Fruit fly (Drosophila melanogaster) whole organism, embryonic: Measurements from ENCODE around the gene Pp2C1.

Experiments
- BEAF-32 ChIP-seq: fragments of 200-800 bp; sonication (Bioruptor generic); optimal IDR thresholded peaks from 3 replicates; lab custom pipeline; 2017; ENCODE audit warnings: missing biosample characterization, missing genetic modification characterization, mild to moderate bottlenecking, moderate library complexity, missing genetic modification reagents
- CG11504 ChIP-seq: fragments of 200-800 bp; sonication (Bioruptor generic); optimal IDR thresholded peaks from 3 replicates; lab custom pipeline; 2019; ENCODE audit warnings: missing biosample characterization, mild to moderate bottlenecking, missing genetic modification characterization, moderate library complexity
- CG11695 ChIP-seq: fragments of 200-800 bp; sonication (Bioruptor generic); IDR thresholded peaks from 3 replicates; pipeline ENCODE4 v1.3.6; 2022; ENCODE audit warnings: missing biosample characterization, missing genetic modification characterization
- CG11696 ChIP-seq: fragments of 200-800 bp; sonication (Bioruptor generic); IDR thresholded peaks from 2 replicates; pipeline ENCODE4 v1.3.6; 2022; ENCODE audit warnings: missing biosample characterization, missing genetic modification characterization
- CG12071 ChIP-seq: fragments of 200-800 bp; sonication (Bioruptor generic); optimal IDR thresholded peaks from 3 replicates; lab custom pipeline; 2018; ENCODE audit warnings: missing biosample characterization, mild to moderate bottlenecking, missing genetic modification characterization
- CG12659 ChIP-seq: fragments of 200-800 bp; sonication (Bioruptor generic); optimal IDR thresholded peaks from 3 replicates; lab custom pipeline; 2017; ENCODE audit warnings: mild to moderate bottlenecking, missing biosample characterization, missing genetic modification reagents, missing genetic modification characterization
- CG13287 ChIP-seq: fragments of 200-800 bp; sonication (Bioruptor generic); IDR thresholded peaks from 2 replicates; pipeline ENCODE4 v1.3.6; 2022; ENCODE audit warnings: missing biosample characterization, missing genetic modification characterization; ENCODE audit not compliant: partially characterized antibody
- CG15479 ChIP-seq: fragments of 200-800 bp; sonication (Bioruptor generic); optimal IDR thresholded peaks from 3 replicates; lab custom pipeline; 2019; ENCODE audit warnings: missing biosample characterization, mild to moderate bottlenecking, missing genetic modification characterization, moderate library complexity
- CG1647 ChIP-seq: fragments of 200-800 bp; sonication (Bioruptor generic); optimal IDR thresholded peaks from 3 replicates; lab custom pipeline; 2016; ENCODE audit warnings: missing biosample characterization, missing genetic modification characterization
- CG17361 ChIP-seq: fragments of 200-800 bp; sonication (Bioruptor generic); IDR thresholded peaks from 3 replicates; pipeline ENCODE4 v1.3.6; 2022; ENCODE audit warnings: missing biosample characterization, missing genetic modification characterization
- CG30403 ChIP-seq: fragments of 200-800 bp; sonication (Bioruptor generic); optimal IDR thresholded peaks from 3 replicates; lab custom pipeline; 2016; ENCODE audit warnings: missing biosample characterization, missing genetic modification characterization
- CG34422 ChIP-seq: fragments of 200-800 bp; sonication (Bioruptor generic); IDR thresholded peaks from 3 replicates; pipeline ENCODE4 v1.3.6; 2022; ENCODE audit warnings: missing biosample characterization, missing genetic modification characterization
- CG3847 ChIP-seq: fragments of 200-800 bp; sonication (Bioruptor generic); IDR thresholded peaks from 2 replicates; pipeline ENCODE4 v1.3.6; 2022; ENCODE audit warnings: missing biosample characterization, missing genetic modification characterization
- CG4404 ChIP-seq: fragments of 200-800 bp; sonication (Bioruptor generic); IDR thresholded peaks from 2 replicates; pipeline ENCODE4 v1.3.6; 2022; ENCODE audit warnings: missing biosample characterization, missing genetic modification characterization
- CG7839 ChIP-seq: fragments of 200-800 bp; sonication (Bioruptor generic); optimal IDR thresholded peaks from 3 replicates; lab custom pipeline; 2018; ENCODE audit warnings: missing biosample characterization, mild to moderate bottlenecking, missing genetic modification characterization, moderate library complexity
- CG9727 ChIP-seq: fragments of 200-800 bp; sonication (Bioruptor generic); optimal IDR thresholded peaks from 3 replicates; lab custom pipeline; 2017; ENCODE audit warnings: missing biosample characterization, mild to moderate bottlenecking, missing genetic modification characterization
- CG9797 ChIP-seq: fragments of 200-800 bp; sonication (Bioruptor generic); optimal IDR thresholded peaks from 3 replicates; lab custom pipeline; 2018; ENCODE audit warnings: missing biosample characterization, mild to moderate bottlenecking, missing genetic modification characterization
- CkIIα-i1 ChIP-seq: fragments of 200-800 bp; sonication (Bioruptor generic); IDR thresholded peaks from 2 replicates; pipeline ENCODE4 v1.3.6; 2022; ENCODE audit warnings: missing biosample characterization, missing genetic modification characterization
- Dp ChIP-seq: fragments of 200-800 bp; sonication (Bioruptor generic); optimal IDR thresholded peaks from 2 replicates; lab custom pipeline; 2018; ENCODE audit warnings: missing biosample characterization, mild to moderate bottlenecking, missing genetic modification characterization, moderate library complexity
- E2f2 ChIP-seq: fragments of 200-800 bp; sonication (Bioruptor generic); IDR thresholded peaks from 2 replicates; pipeline ENCODE4 v1.3.6; 2022; ENCODE audit warnings: missing biosample characterization, missing genetic modification characterization
- HHEX ChIP-seq: fragments of 200-800 bp; sonication (Bioruptor generic); optimal IDR thresholded peaks from 3 replicates; lab custom pipeline; 2017; ENCODE audit warnings: missing biosample characterization, mild to moderate bottlenecking, missing genetic modification characterization, missing genetic modification reagents
- HLH4C ChIP-seq: fragments of 200-800 bp; sonication (Bioruptor generic); IDR thresholded peaks from 3 replicates; pipeline ENCODE4 v1.3.6; 2022; ENCODE audit warnings: missing biosample characterization, missing genetic modification characterization; ENCODE audit not compliant: partially characterized antibody
- HmgZ ChIP-seq: fragments of 200-800 bp; sonication (Bioruptor generic); optimal IDR thresholded peaks from 2 replicates; lab custom pipeline; 2018; ENCODE audit warnings: missing biosample characterization, mild to moderate bottlenecking, missing genetic modification characterization
- MESR4 ChIP-seq: fragments of 200-800 bp; sonication (Bioruptor generic); optimal IDR thresholded peaks from 2 replicates; lab custom pipeline; 2018; ENCODE audit warnings: missing biosample characterization, mild to moderate bottlenecking, missing genetic modification characterization, moderate library complexity
- Med ChIP-seq: fragments of 200-800 bp; sonication (Bioruptor generic); peaks from one replicate; lab custom pipeline; 2016; ENCODE audit warnings: missing biosample characterization, missing genetic modification characterization, mild to moderate bottlenecking, inconsistent platforms, moderate library complexity
- Pdp1 ChIP-seq, 2 experiments: fragments of 200-800 bp; sonication (Bioruptor generic); optimal IDR thresholded peaks; 3 replicates each; lab custom pipeline; 2016; ENCODE audit warnings: missing biosample characterization in 2 of 2, missing genetic modification characterization in 2 of 2, mild to moderate bottlenecking in 1 of 2, moderate library complexity in 1 of 2
- Side ChIP-seq: fragments of 200-800 bp; sonication (Bioruptor generic); optimal IDR thresholded peaks from 2 replicates; lab custom pipeline; 2016; ENCODE audit warnings: missing biosample characterization, missing genetic modification characterization
- Ssrp ChIP-seq: fragments of 200-800 bp; sonication (Bioruptor generic); optimal IDR thresholded peaks from 2 replicates; lab custom pipeline; 2018; ENCODE audit warnings: missing biosample characterization, mild to moderate bottlenecking, missing genetic modification characterization, moderate library complexity
- Vsx1 ChIP-seq: fragments of 200-800 bp; sonication (Bioruptor generic); optimal IDR thresholded peaks from 2 replicates; lab custom pipeline; 2017; ENCODE audit warnings: missing biosample characterization, mild to moderate bottlenecking, missing genetic modification characterization, missing genetic modification reagents
- corto ChIP-seq: fragments of 200-800 bp; sonication (Bioruptor generic); optimal IDR thresholded peaks from 2 replicates; lab custom pipeline; 2016; ENCODE audit warnings: missing biosample characterization, mild to moderate bottlenecking, missing genetic modification characterization, moderate library complexity
- dati ChIP-seq: fragments of 200-800 bp; sonication (Bioruptor generic); IDR thresholded peaks from 2 replicates; pipeline ENCODE4 v1.3.6; 2022; ENCODE audit warnings: missing biosample characterization, missing genetic modification characterization
- dmrt99B ChIP-seq: fragments of 200-800 bp; sonication (Bioruptor generic); optimal IDR thresholded peaks from 2 replicates; lab custom pipeline; 2018; ENCODE audit warnings: missing biosample characterization, mild to moderate bottlenecking, missing genetic modification characterization, moderate library complexity
- eve ChIP-seq, 2 experiments: fragments of >200 bp; optimal IDR thresholded peaks; 2 replicates each; lab custom pipeline; 2017; ENCODE audit warnings: missing biosample characterization in 2 of 2, missing genetic modification characterization in 2 of 2
- exex ChIP-seq: fragments of 200-800 bp; sonication (Bioruptor generic); optimal IDR thresholded peaks from 4 replicates; lab custom pipeline; 2018; ENCODE audit warnings: missing biosample characterization, mild to moderate bottlenecking, missing genetic modification characterization, moderate library complexity
- gem ChIP-seq: fragments of 200-800 bp; sonication (Bioruptor generic); optimal IDR thresholded peaks from 2 replicates; lab custom pipeline; 2019; ENCODE audit warnings: missing biosample characterization, mild to moderate bottlenecking, missing genetic modification characterization, moderate library complexity
- gfzf ChIP-seq: fragments of 200-800 bp; sonication (Bioruptor generic); optimal IDR thresholded peaks from 2 replicates; lab custom pipeline; 2016; ENCODE audit warnings: missing biosample characterization, mild to moderate bottlenecking, missing genetic modification characterization, moderate library complexity
- grau ChIP-seq: fragments of 200-800 bp; optimal IDR thresholded peaks from 3 replicates; lab custom pipeline; 2019; ENCODE audit warnings: missing biosample characterization, mild to moderate bottlenecking, missing genetic modification characterization, moderate library complexity
- ind ChIP-seq: fragments of 200-800 bp; sonication (Bioruptor generic); optimal IDR thresholded peaks from 3 replicates; lab custom pipeline; 2016; ENCODE audit warnings: missing biosample characterization, missing genetic modification characterization
- kah ChIP-seq: fragments of 200-800 bp; sonication (Bioruptor generic); optimal IDR thresholded peaks from 2 replicates; lab custom pipeline; 2018; ENCODE audit warnings: missing biosample characterization, mild to moderate bottlenecking, missing genetic modification characterization
- luna ChIP-seq: fragments of 200-800 bp; sonication (Bioruptor generic); optimal IDR thresholded peaks from 2 replicates; lab custom pipeline; 2016; ENCODE audit warnings: missing biosample characterization, missing genetic modification characterization
- mam ChIP-seq: fragments of 200-800 bp; sonication (Bioruptor generic); optimal IDR thresholded peaks from 3 replicates; lab custom pipeline; 2016; ENCODE audit warnings: missing biosample characterization, missing genetic modification characterization
- otp ChIP-seq: fragments of 200-800 bp; sonication (Bioruptor generic); IDR thresholded peaks from 3 replicates; pipeline ENCODE4, ENCODE4 v1.3.6; 2022; ENCODE audit warnings: missing biosample characterization, missing genetic modification characterization
- phol ChIP-seq: fragments of 200-800 bp; sonication (Bioruptor generic); optimal IDR thresholded peaks from 3 replicates; lab custom pipeline; 2018; ENCODE audit warnings: missing biosample characterization, mild to moderate bottlenecking, missing genetic modification characterization, moderate library complexity
- pzg ChIP-seq: fragments of 200-800 bp; sonication (Bioruptor generic); optimal IDR thresholded peaks from 3 replicates; lab custom pipeline; 2018; ENCODE audit warnings: missing biosample characterization, mild to moderate bottlenecking, missing genetic modification characterization, moderate library complexity
- slbo ChIP-seq: fragments of 200-800 bp; sonication (Bioruptor generic); IDR thresholded peaks from 2 replicates; pipeline ENCODE4 v1.3.6; 2022; ENCODE audit warnings: missing biosample characterization, missing genetic modification characterization
- sqz ChIP-seq: fragments of 200-800 bp; sonication (Bioruptor generic); optimal IDR thresholded peaks from 3 replicates; lab custom pipeline; 2018; ENCODE audit warnings: missing biosample characterization, mild to moderate bottlenecking, missing genetic modification characterization
- stwl ChIP-seq: fragments of 200-800 bp; sonication (Bioruptor generic); optimal IDR thresholded peaks from 3 replicates; lab custom pipeline; 2018; ENCODE audit warnings: missing biosample characterization, mild to moderate bottlenecking, missing genetic modification characterization, moderate library complexity
- sug ChIP-seq: fragments of 200-800 bp; optimal IDR thresholded peaks from 2 replicates; lab custom pipeline; 2019; ENCODE audit warnings: missing biosample characterization, mild to moderate bottlenecking, missing genetic modification characterization, moderate library complexity
- vvl ChIP-seq: fragments of 200-800 bp; sonication (Bioruptor generic); IDR thresholded peaks from 2 replicates; pipeline ENCODE4 v1.3.6; 2022; ENCODE audit warnings: missing biosample characterization, missing genetic modification characterization
- zfh1 ChIP-seq: fragments of 200-800 bp; sonication (Bioruptor generic); IDR thresholded peaks from 3 replicates; pipeline ENCODE4 v1.3.6; 2022; ENCODE audit warnings: missing biosample characterization, missing genetic modification characterization

Pp2C1 gene

dm6 chrX:4702118-4702517 lies 15.4 kb upstream of the Pp2C1 start, which contains the start of gene Pdha:
Pdha (plus strand) TSS chrX:4702284.
- TF ChIP-seq pzg: peak; percentile 47
- peak; percentile 1 for TF ChIP-seq sug (tag; lab: Kevin White, UChicago)
- no peak for TF ChIP-seq CG30403
- no peak for TF ChIP-seq vvl (GFP tag; lab: Robert Waterston, UW)
- peak; percentile 21; the same call in 1 of the 2 replicates for TF ChIP-seq slbo (GFP tag; lab: Robert Waterston, UW)
- peak; percentile 18 for TF ChIP-seq HmgZ
- TF ChIP-seq otp: no peak
- peak; percentile 8; the same call in 1 of the 3 replicates for TF ChIP-seq CG34422 (GFP tag; lab: Robert Waterston, UW)
- TF ChIP-seq BEAF-32 (GFP tag; lab: Kevin White, UChicago): peak; percentile 22
- 0 out of 2 replicates have a peak, but pooled peaks have one; percentile 16 for TF ChIP-seq E2f2 (GFP tag; lab: Robert Waterston, UW)
- no peak for TF ChIP-seq gem (tag; lab: Kevin White, UChicago)
- peak in 1 of 2 experiments; percentile 97 for TF ChIP-seq Pdp1 (GFP tag; optimal IDR thresholded peaks at IDR 0.05; lab: Kevin White, UChicago)
- TF ChIP-seq dmrt99B (tag; lab: Kevin White, UChicago): no peak
- 0 out of 3 replicates have a peak, but pooled peaks have one; percentile 9 for TF ChIP-seq CG17361 (GFP tag; lab: Robert Waterston, UW)
- TF ChIP-seq gfzf (GFP tag; lab: Kevin White, UChicago): peak; percentile 76
- TF ChIP-seq Dp (GFP tag; lab: Kevin White, UChicago): peak; percentile 3
- TF ChIP-seq dati (GFP tag; lab: Robert Waterston, UW): no peak
- TF ChIP-seq CG15479 (GFP tag; lab: Kevin White, UChicago): peak; percentile 24
- peak; percentile 46 for TF ChIP-seq stwl (tag; lab: Kevin White, UChicago)
- peak; percentile 18 for TF ChIP-seq CG12659 (GFP tag; lab: Kevin White, UChicago)
- TF ChIP-seq ind (GFP tag; lab: Kevin White, UChicago): no peak
- TF ChIP-seq CkIIα-i1: no peak
- no peak for TF ChIP-seq CG1647 (GFP tag; lab: Kevin White, UChicago)
- TF ChIP-seq Side: no peak
- TF ChIP-seq MESR4 (GFP tag; lab: Kevin White, UChicago): peak; percentile 46
- peak; percentile 13 for TF ChIP-seq exex
- TF ChIP-seq CG9797: peak; percentile 45
- TF ChIP-seq CG13287 (GFP tag; lab: Robert Waterston, UW): peak; percentile 7; the same call in 1 of the 2 replicates
- peak; percentile 68 for TF ChIP-seq Vsx1 (GFP tag; lab: Kevin White, UChicago)
- no peak for TF ChIP-seq corto (GFP tag; lab: Kevin White, UChicago)
- peak; percentile 26 for TF ChIP-seq Med (GFP tag; lab: Kevin White, UChicago)

- TF ChIP-seq sqz (GFP tag; lab: Kevin White, UChicago) (peak; percentile 26), Ssrp (tag; lab: Kevin White, UChicago) (peak; percentile 10), CG11696 (GFP tag; lab: Robert Waterston, UW) (peak; percentile 36; the same call in 1 of the 2 replicates), mam (GFP tag; lab: Kevin White, UChicago) (peak; percentile 1), luna (GFP tag; lab: Kevin White, UChicago) (no peak), HHEX (GFP tag; lab: Kevin White, UChicago) (no peak), eve (GFP tag; optimal IDR thresholded peaks at IDR 0.05; lab: Kevin White, UChicago) (peak in 1 of 2 experiments; percentile 39), CG9727 (peak; percentile 32), CG12071 (GFP tag; lab: Kevin White, UChicago) (no peak), kah (GFP tag; lab: Kevin White, UChicago) (no peak), dmrt99B (tag; lab: Kevin White, UChicago) (peak; percentile 60), CG11504 (tag; lab: Kevin White, UChicago) (peak; percentile 43), zfh1 (GFP tag; lab: Robert Waterston, UW) (0 out of 3 replicates have a peak, but pooled peaks have one; percentile 42), phol (tag; lab: Kevin White, UChicago) (peak; percentile 27), CG3847 (GFP tag; lab: Robert Waterston, UW) (no peak), CG11695 (GFP tag; lab: Robert Waterston, UW) (peak; percentile 49; the same call in 2 of the 3 replicates), CG7839 (tag; lab: Kevin White, UChicago) (peak; percentile 53), grau (peak; percentile 12), HLH4C (no peak), CG4404 (GFP tag; lab: Robert Waterston, UW) (0 out of 2 replicates have a peak, but pooled peaks have one; percentile 13), CG12659 (GFP tag; lab: Kevin White, UChicago) (peak; percentile 7)
These were observed 13.1 kb upstream of the Pp2C1 start for dm6 chrX:4699775-4700174.
